Fruit fly (Drosophila melanogaster) whole organism, embryonic: ENCODE results near the gene CG1774.

ENCODE experiments used
- Ada2b ChIP-seq: fragments of 200-800 bp; sonication (Bioruptor generic); IDR thresholded peaks from 2 replicates; pipeline ENCODE4 v1.3.6; 2022; ENCODE audit warnings: missing biosample characterization, missing genetic modification characterization
- Atf6 ChIP-seq: fragments of 200-800 bp; sonication (Bioruptor generic); IDR thresholded peaks from 2 replicates; pipeline ENCODE4 v1.3.6; 2022; ENCODE audit warnings: missing biosample characterization, missing genetic modification characterization
- Bteb2 ChIP-seq: fragments of 200-800 bp; sonication (Bioruptor generic); optimal IDR thresholded peaks from 2 replicates; lab custom pipeline; 2016; ENCODE audit warnings: missing biosample characterization, missing genetic modification characterization
- CG1024 ChIP-seq: fragments of 200-800 bp; sonication (Bioruptor generic); IDR thresholded peaks from 2 replicates; pipeline ENCODE4 v1.3.6; 2022; ENCODE audit warnings: missing biosample characterization, missing genetic modification characterization
- CG10959 ChIP-seq: fragments of 200-800 bp; sonication (Bioruptor generic); IDR thresholded peaks from 2 replicates; pipeline ENCODE4 v1.3.6; 2022; ENCODE audit warnings: missing biosample characterization, missing genetic modification characterization
- CG11696 ChIP-seq: fragments of 200-800 bp; sonication (Bioruptor generic); IDR thresholded peaks from 2 replicates; pipeline ENCODE4 v1.3.6; 2022; ENCODE audit warnings: missing biosample characterization, missing genetic modification characterization
- CG13894 ChIP-seq: fragments of 200-800 bp; sonication (Bioruptor generic); optimal IDR thresholded peaks from 3 replicates; lab custom pipeline; 2018; ENCODE audit warnings: missing biosample characterization, mild to moderate bottlenecking, missing genetic modification characterization, moderate library complexity
- CG14014 ChIP-seq: fragments of 200-800 bp; sonication (Bioruptor generic); IDR thresholded peaks from 2 replicates; pipeline ENCODE4 v1.3.6; 2022; ENCODE audit warnings: missing biosample characterization, missing genetic modification characterization
- CG15011 ChIP-seq: fragments of 200-800 bp; sonication (Bioruptor generic); optimal IDR thresholded peaks from 3 replicates; lab custom pipeline; 2018; ENCODE audit warnings: missing biosample characterization, mild to moderate bottlenecking, missing genetic modification characterization
- CG1529 ChIP-seq: fragments of 200-800 bp; sonication (Bioruptor generic); optimal IDR thresholded peaks from 3 replicates; lab custom pipeline; 2018; ENCODE audit warnings: missing biosample characterization, missing genetic modification characterization
- CG15479 ChIP-seq: fragments of 200-800 bp; sonication (Bioruptor generic); optimal IDR thresholded peaks from 3 replicates; lab custom pipeline; 2019; ENCODE audit warnings: missing biosample characterization, mild to moderate bottlenecking, missing genetic modification characterization, moderate library complexity
- CG15696 ChIP-seq: fragments of 200-800 bp; sonication (Bioruptor generic); optimal IDR thresholded peaks from 2 replicates; lab custom pipeline; 2019; ENCODE audit warnings: missing biosample characterization, mild to moderate bottlenecking, missing genetic modification characterization, moderate library complexity
- CG16863 ChIP-seq: fragments of 200-800 bp; sonication (Bioruptor generic); optimal IDR thresholded peaks from 3 replicates; lab custom pipeline; 2016; ENCODE audit warnings: missing biosample characterization, missing genetic modification characterization
- CG2712 ChIP-seq: fragments of 200-800 bp; optimal IDR thresholded peaks from 3 replicates; lab custom pipeline; 2019; ENCODE audit warnings: missing biosample characterization, mild to moderate bottlenecking, missing genetic modification characterization, moderate library complexity
- CG30431 ChIP-seq: fragments of 200-800 bp; sonication (Bioruptor generic); optimal IDR thresholded peaks from 2 replicates; lab custom pipeline; 2017; ENCODE audit warnings: missing biosample characterization, missing genetic modification characterization
- CG31441 ChIP-seq: fragments of 200-800 bp; sonication (Bioruptor generic); IDR thresholded peaks from 2 replicates; pipeline ENCODE4 v1.3.6; 2022; ENCODE audit warnings: missing biosample characterization, missing genetic modification characterization
- CG32532 ChIP-seq: fragments of 200-800 bp; sonication (Bioruptor generic); IDR thresholded peaks from 2 replicates; pipeline ENCODE4 v1.3.6; 2022; ENCODE audit warnings: missing biosample characterization, missing genetic modification characterization
- CG3407 ChIP-seq: fragments of 200-800 bp; sonication (Bioruptor generic); optimal IDR thresholded peaks from 2 replicates; lab custom pipeline; 2018; ENCODE audit warnings: missing biosample characterization, mild to moderate bottlenecking, missing genetic modification characterization
- CG34376 ChIP-seq: fragments of 200-800 bp; sonication (Bioruptor generic); optimal IDR thresholded peaks from 2 replicates; lab custom pipeline; 2018; ENCODE audit warnings: missing biosample characterization, mild to moderate bottlenecking, missing genetic modification characterization
- CG4360 ChIP-seq: fragments of 200-800 bp; sonication (Bioruptor generic); IDR thresholded peaks from 2 replicates; pipeline ENCODE4 v1.3.6; 2022; ENCODE audit warnings: missing biosample characterization, missing genetic modification characterization
- CG4854 ChIP-seq: fragments of 200-800 bp; sonication (Bioruptor generic); optimal IDR thresholded peaks from 2 replicates; lab custom pipeline; 2016; ENCODE audit warnings: missing biosample characterization, missing genetic modification characterization, inconsistent platforms
- CG6791 ChIP-seq: fragments of 200-800 bp; sonication (Bioruptor generic); IDR thresholded peaks from 3 replicates; pipeline ENCODE4 v1.3.6; 2022; ENCODE audit warnings: missing biosample characterization, missing genetic modification characterization; ENCODE audit not compliant: partially characterized antibody
- CG7963 ChIP-seq: fragments of 200-800 bp; sonication (Bioruptor generic); IDR thresholded peaks from 3 replicates; pipeline ENCODE4 v1.3.6; 2022; ENCODE audit warnings: missing biosample characterization, missing genetic modification characterization; ENCODE audit not compliant: partially characterized antibody
- CG8089 ChIP-seq: fragments of 200-800 bp; sonication (Bioruptor generic); optimal IDR thresholded peaks from 3 replicates; lab custom pipeline; 2016; ENCODE audit warnings: missing biosample characterization, missing genetic modification characterization
- CG9215 ChIP-seq: fragments of 200-800 bp; sonication (Bioruptor generic); IDR thresholded peaks from 2 replicates; pipeline ENCODE4 v1.3.6; 2022; ENCODE audit warnings: missing biosample characterization, missing genetic modification characterization
- D ChIP-seq, 2 experiments: fragments of 200-800 bp in 1 of 2; fragments of >200 bp in 1 of 2; sonication (Bioruptor generic) in 1 of 2; optimal IDR thresholded peaks; 2 replicates in 1 of 2; 3 replicates in 1 of 2; lab custom pipeline; 2017; ENCODE audit warnings: mild to moderate bottlenecking in 1 of 2, missing biosample characterization in 1 of 2, missing genetic modification characterization in 1 of 2, missing genetic modification reagents in 1 of 2
- Dip3 ChIP-seq: fragments of 200-800 bp; sonication (Bioruptor generic); optimal IDR thresholded peaks from 3 replicates; lab custom pipeline; 2016; ENCODE audit warnings: missing biosample characterization, missing genetic modification characterization
- GATAe ChIP-seq: fragments of 200-800 bp; sonication (Bioruptor generic); conservative IDR thresholded peaks from 2 replicates; pipeline ENCODE4 v1.3.6; 2022; ENCODE audit warnings: missing biosample characterization, missing genetic modification characterization
- H15 ChIP-seq: fragments of 200-800 bp; sonication (Bioruptor generic); IDR thresholded peaks from 3 replicates; pipeline ENCODE4 v1.3.6; 2022; ENCODE audit warnings: missing biosample characterization, missing genetic modification characterization
- H2.0 ChIP-seq: fragments of 200-800 bp; sonication (Bioruptor generic); IDR thresholded peaks from 2 replicates; pipeline ENCODE4 v1.3.6; 2022; ENCODE audit warnings: missing biosample characterization, missing genetic modification characterization
- Hmr ChIP-seq: fragments of 200-800 bp; sonication (Bioruptor generic); optimal IDR thresholded peaks from 3 replicates; lab custom pipeline; 2017; ENCODE audit warnings: mild to moderate bottlenecking, missing biosample characterization, missing genetic modification reagents, missing genetic modification characterization
- Hr3 ChIP-seq: fragments of 200-800 bp; sonication (Bioruptor generic); optimal IDR thresholded peaks from 3 replicates; lab custom pipeline; 2016; ENCODE audit warnings: missing biosample characterization, missing genetic modification characterization
- Mes4 ChIP-seq: fragments of 200-800 bp; sonication (Bioruptor generic); optimal IDR thresholded peaks from 2 replicates; lab custom pipeline; 2016; ENCODE audit warnings: missing biosample characterization, missing genetic modification characterization
- Ptx1 ChIP-seq: fragments of 200-800 bp; sonication (Bioruptor generic); IDR thresholded peaks from 2 replicates; pipeline ENCODE4 v1.3.6; 2022; ENCODE audit warnings: missing biosample characterization, missing genetic modification characterization
- Sox102F ChIP-seq: fragments of 200-800 bp; sonication (Bioruptor generic); optimal IDR thresholded peaks from 2 replicates; lab custom pipeline; 2018; ENCODE audit warnings: missing biosample characterization, mild to moderate bottlenecking, missing genetic modification characterization, moderate library complexity
- bowl ChIP-seq: fragments of 200-800 bp; sonication (Bioruptor generic); IDR thresholded peaks from 2 replicates; pipeline ENCODE4 v1.3.6; 2022; ENCODE audit warnings: missing biosample characterization, missing genetic modification characterization
- cwo ChIP-seq: fragments of 200-800 bp; sonication (Bioruptor generic); optimal IDR thresholded peaks from 3 replicates; lab custom pipeline; 2017; ENCODE audit warnings: missing biosample characterization, missing genetic modification characterization, mild to moderate bottlenecking, moderate library complexity, missing genetic modification reagents
- ewg ChIP-seq: fragments of 200-800 bp; sonication (Bioruptor generic); optimal IDR thresholded peaks from 3 replicates; lab custom pipeline; 2017; ENCODE audit warnings: mild to moderate bottlenecking, missing biosample characterization, missing genetic modification reagents, missing genetic modification characterization
- fd64A ChIP-seq: fragments of 200-800 bp; sonication (Bioruptor generic); optimal IDR thresholded peaks from 3 replicates; lab custom pipeline; 2018; ENCODE audit warnings: missing biosample characterization, mild to moderate bottlenecking, missing genetic modification characterization
- gce ChIP-seq: fragments of 200-800 bp; sonication (Bioruptor generic); IDR thresholded peaks from 3 replicates; pipeline ENCODE4 v1.3.6; 2022; ENCODE audit warnings: missing biosample characterization, missing genetic modification characterization
- gt ChIP-seq: fragments of 200-800 bp; sonication (Bioruptor generic); IDR thresholded peaks from 2 replicates; pipeline ENCODE4 v1.3.6; 2022; ENCODE audit warnings: missing biosample characterization, missing genetic modification characterization
- hbn ChIP-seq: fragments of 200-800 bp; sonication (Bioruptor generic); IDR thresholded peaks from 2 replicates; pipeline ENCODE4 v1.3.6; 2022; ENCODE audit warnings: missing biosample characterization, missing genetic modification characterization; ENCODE audit not compliant: partially characterized antibody
- klu ChIP-seq: fragments of 200-800 bp; sonication (Bioruptor generic); IDR thresholded peaks from 2 replicates; pipeline ENCODE4 v1.3.6; 2022; ENCODE audit warnings: missing biosample characterization, missing genetic modification characterization
- pb ChIP-seq: fragments of 200-800 bp; sonication (Bioruptor generic); optimal IDR thresholded peaks from 3 replicates; lab custom pipeline; 2016; ENCODE audit warnings: missing biosample characterization, missing genetic modification characterization
- run ChIP-seq: fragments of 200-800 bp; sonication (Bioruptor generic); optimal IDR thresholded peaks from 3 replicates; lab custom pipeline; 2018; ENCODE audit warnings: missing biosample characterization, mild to moderate bottlenecking, missing genetic modification characterization
- so ChIP-seq: fragments of 200-800 bp; sonication (Bioruptor generic); IDR thresholded peaks from 3 replicates; pipeline ENCODE4 v1.3.6; 2022; ENCODE audit warnings: missing biosample characterization, missing genetic modification characterization
- sqz ChIP-seq: fragments of 200-800 bp; sonication (Bioruptor generic); optimal IDR thresholded peaks from 3 replicates; lab custom pipeline; 2018; ENCODE audit warnings: missing biosample characterization, mild to moderate bottlenecking, missing genetic modification characterization
- toy ChIP-seq: fragments of 200-800 bp; sonication (Bioruptor generic); IDR thresholded peaks from 2 replicates; pipeline ENCODE4 v1.3.6; 2022; ENCODE audit warnings: missing biosample characterization, missing genetic modification characterization
- trem ChIP-seq: fragments of 200-800 bp; optimal IDR thresholded peaks from 3 replicates; lab custom pipeline; 2019; ENCODE audit warnings: missing biosample characterization, mild to moderate bottlenecking, missing genetic modification characterization, moderate library complexity
- zen2 ChIP-seq: fragments of 200-800 bp; sonication (Bioruptor generic); IDR thresholded peaks from 3 replicates; pipeline ENCODE4 v1.3.6; 2022; ENCODE audit warnings: missing biosample characterization, missing genetic modification characterization; ENCODE audit not compliant: partially characterized antibody

CG1774 gene

DNA sequence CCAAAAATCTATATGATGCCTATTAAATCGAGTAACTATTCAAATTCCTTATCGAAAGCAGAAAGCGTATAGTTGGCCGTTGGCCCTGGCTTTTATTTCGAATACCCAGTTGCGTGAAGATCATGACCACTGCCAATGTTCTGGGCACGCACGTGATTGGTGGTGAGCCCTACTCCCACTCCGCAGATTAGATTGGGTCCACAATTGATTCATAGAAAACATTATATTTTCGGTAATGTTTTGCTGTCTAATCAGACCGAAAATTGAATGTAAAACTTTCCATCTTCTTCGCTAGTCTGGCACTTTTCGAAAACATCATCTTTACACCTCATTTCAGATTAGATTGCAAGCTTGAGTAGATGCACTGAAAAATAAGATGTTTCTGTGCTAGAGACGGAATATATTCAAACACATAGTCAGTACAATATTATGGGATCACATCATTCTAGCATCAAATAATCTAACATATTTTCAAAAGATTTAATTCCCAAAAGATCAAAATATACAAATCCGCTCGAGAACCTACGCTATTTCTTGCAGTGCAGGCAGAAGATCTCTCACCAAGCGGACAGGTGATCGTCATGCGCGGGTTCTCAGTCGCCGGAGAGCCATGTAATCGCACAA is at the start of gene CG1774 (continued):
- TF ChIP-seq CG6791 (GFP tag; lab: Robert Waterston, UW) (no peak), CG11696 (GFP tag; lab: Robert Waterston, UW) (no peak), CG14014 (peak; percentile 78), CG3407 (GFP tag; lab: Kevin White, UChicago) (peak; percentile 37), gce (no peak), Atf6 (peak; percentile 89), hbn (GFP tag; lab: Robert Waterston, UW) (no peak), gt (GFP tag; lab: Robert Waterston, UW) (no peak), GATAe (GFP tag; lab: Robert Waterston, UW) (peak; percentile 51; the same call in 1 of the 2 replicates), sqz (GFP tag; lab: Kevin White, UChicago) (no peak), CG15696 (tag; lab: Kevin White, UChicago) (peak; percentile 38), Sox102F (GFP tag; lab: Kevin White, UChicago) (no peak), H15 (GFP tag; lab: Robert Waterston, UW) (peak; percentile 55; the same call in 2 of the 3 replicates), pb (GFP tag; lab: Kevin White, UChicago) (peak; percentile 45), Hr3 (GFP tag; lab: Kevin White, UChicago) (peak; percentile 55), CG8089 (GFP tag; lab: Kevin White, UChicago) (peak; percentile 15), CG32532 (GFP tag; lab: Robert Waterston, UW) (peak; percentile 90), CG2712 (tag; lab: Kevin White, UChicago) (peak; percentile 76), Bteb2 (GFP tag; lab: Kevin White, UChicago) (peak; percentile 84), CG34376 (GFP tag; lab: Kevin White, UChicago) (peak; percentile 79), H2.0 (GFP tag; lab: Robert Waterston, UW) (peak; percentile 63), Hmr (GFP tag; lab: Kevin White, UChicago) (peak; percentile 89), run (tag; lab: Kevin White, UChicago) (peak; percentile 46), zen2 (GFP tag; lab: Robert Waterston, UW) (no peak), Dip3 (GFP tag; lab: Kevin White, UChicago) (peak; percentile 89), Ada2b (peak; percentile 77), CG30431 (GFP tag; lab: Kevin White, UChicago) (peak; percentile 43), fd64A (GFP tag; lab: Kevin White, UChicago) (no peak), Ptx1 (peak; percentile 85), CG10959 (no peak), CG9215 (peak; percentile 75), CG4854 (GFP tag; lab: Kevin White, UChicago) (peak; percentile 66), CG4360 (no peak), CG1529 (GFP tag; lab: Kevin White, UChicago) (peak; percentile 37), trem (peak; percentile 37), CG15479 (GFP tag; lab: Kevin White, UChicago) (no peak), cwo (GFP tag; lab: Kevin White, UChicago) (peak; percentile 93), ewg (GFP tag; lab: Kevin White, UChicago) (peak; percentile 39), D (optimal IDR thresholded peaks at IDR 0.05; lab: Kevin White, UChicago) (no peak), D (GFP tag; optimal IDR thresholded peaks at IDR 0.05; lab: Kevin White, UChicago) (peak; percentile 4), CG7963 (GFP tag; lab: Robert Waterston, UW) (no peak), CG1024 (GFP tag; lab: Robert Waterston, UW) (no peak), CG16863 (GFP tag; lab: Kevin White, UChicago) (peak; percentile 62), CG13894 (tag; lab: Kevin White, UChicago) (peak; percentile 80), klu (GFP tag; lab: Robert Waterston, UW) (0 out of 2 replicates have a peak, but pooled peaks have one; percentile 59), toy (GFP tag; lab: Robert Waterston, UW) (peak; percentile 65), CG31441 (GFP tag; lab: Robert Waterston, UW) (peak; percentile 64), Mes4 (GFP tag; lab: Kevin White, UChicago) (peak; percentile 33), CG15011 (GFP tag; lab: Kevin White, UChicago) (peak; percentile 70), bowl (GFP tag; lab: Robert Waterston, UW) (0 out of 2 replicates have a peak, but pooled peaks have one; percentile 28), so (GFP tag; lab: Robert Waterston, UW) (peak; percentile 47; the same call in 1 of the 3 replicates)
